Worm (Caenorhabditis elegans): Measurements from ENCODE around the gene ltah-1.2.

DNA sequence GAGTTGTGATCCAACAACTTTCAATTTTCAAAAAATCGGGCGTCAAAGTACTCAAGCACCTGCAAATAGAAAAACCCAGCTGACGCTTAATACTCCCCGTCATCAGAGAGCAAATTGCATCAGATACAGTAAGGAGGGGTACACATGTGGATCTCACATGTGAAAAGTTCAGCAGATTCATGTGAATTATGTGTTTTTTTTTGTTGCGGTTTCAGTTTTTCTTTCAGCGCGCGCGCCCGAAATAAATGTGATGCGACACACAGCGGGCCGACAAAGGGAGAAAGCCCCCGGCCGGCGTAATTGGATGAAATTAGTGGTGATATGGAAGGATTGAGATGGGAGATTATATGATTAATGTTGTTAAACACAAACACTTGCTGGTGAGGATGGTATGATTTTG, 39.4 kb upstream of the ltah-1.2 start:
- TF ChIP-seq attf-5 (GFP tag; optimal IDR thresholded peaks at IDR 0.05) = no peak
- TF ChIP-seq mcd-1 (GFP tag; IDR thresholded peaks at IDR 0.05) = no peak
- no peak for TF ChIP-seq unc-62 (GFP tag; optimal IDR thresholded peaks at IDR 0.05)
- no peak for TF ChIP-seq hlh-26 (GFP tag; conservative IDR thresholded peaks at IDR 0.05)
- no peak for TF ChIP-seq him-1 (tag; optimal IDR thresholded peaks at IDR 0.05)
- no peak for TF ChIP-seq nfya-1 (tag; optimal IDR thresholded peaks at IDR 0.05; ENCODE audit: borderline replicate concordance, insufficient read depth)
- no peak for TF ChIP-seq ccch-3 (GFP tag; optimal IDR thresholded peaks at IDR 0.05)
- no peak for TF ChIP-seq ceh-91 (GFP tag; IDR thresholded peaks at IDR 0.05)
- no peak for TF ChIP-seq bed-1 (GFP tag; IDR thresholded peaks at IDR 0.05)

Measured in whole organism, young adult.